Fruit fly (Drosophila melanogaster): ENCODE measurements around the gene CG1662.

CG1662 gene

DNA sequence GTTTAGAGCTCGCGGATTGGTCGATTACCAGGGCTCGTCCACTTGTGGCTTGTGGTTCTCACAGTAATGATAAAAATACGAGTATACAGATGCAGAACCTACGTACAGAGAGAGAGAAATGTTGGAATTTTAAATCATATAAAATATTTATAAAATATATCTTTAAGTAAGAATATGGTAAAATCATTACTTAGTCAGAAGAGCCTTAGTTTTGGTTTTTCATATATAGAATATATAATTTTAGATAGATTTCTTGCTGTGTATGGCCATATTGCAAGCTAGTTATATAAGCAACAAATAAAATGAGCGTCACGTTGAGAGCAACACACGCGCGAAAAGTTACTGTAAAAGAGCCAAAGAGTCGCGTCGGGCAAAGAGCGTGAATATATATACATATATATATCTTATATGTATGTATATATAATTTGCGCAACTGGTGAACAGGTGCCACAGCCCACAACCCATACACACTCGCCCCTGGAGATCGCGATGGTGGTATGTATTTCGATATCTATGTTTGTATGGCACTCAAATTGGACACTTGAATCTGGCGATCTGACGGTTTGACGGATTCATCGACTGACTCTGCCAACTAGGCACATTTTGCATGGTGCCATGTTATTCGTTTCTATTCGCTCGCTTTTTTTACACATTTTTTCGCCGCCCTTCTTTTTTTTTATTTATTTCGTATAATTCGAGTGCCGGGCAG lies 3.3 kb downstream of the CG1662 start (continued):
- TF ChIP-seq Gug (GFP tag; IDR thresholded peaks at IDR 0.05), result no peak
- peak; percentile 68 for TF ChIP-seq CG9727 (GFP tag; optimal IDR thresholded peaks at IDR 0.05)
- peak; percentile 65 for TF ChIP-seq cwo (GFP tag; optimal IDR thresholded peaks at IDR 0.05)
- TF ChIP-seq CG17328 (GFP tag; IDR thresholded peaks at IDR 0.05), result 0 out of 2 replicates have a peak, but pooled peaks have one; percentile 28
- no peak for TF ChIP-seq chn (GFP tag; optimal IDR thresholded peaks at IDR 0.05)
- peak; percentile 66 for TF ChIP-seq dmrt99B (tag; optimal IDR thresholded peaks at IDR 0.05)
- TF ChIP-seq B-H1 (GFP tag; IDR thresholded peaks at IDR 0.05), result peak; percentile 40; the same call in 1 of the 3 replicates
- TF ChIP-seq Meics (GFP tag; optimal IDR thresholded peaks at IDR 0.05), result peak; percentile 85
- no peak for TF ChIP-seq croc (GFP tag; conservative IDR thresholded peaks at IDR 0.05)
- TF ChIP-seq CG15073 (GFP tag; optimal IDR thresholded peaks at IDR 0.05), result no peak
- TF ChIP-seq CG9215 (GFP tag; IDR thresholded peaks at IDR 0.05), result peak; percentile 50
- TF ChIP-seq CG10654 (GFP tag; optimal IDR thresholded peaks at IDR 0.05), result peak; percentile 2
- peak; percentile 75 for TF ChIP-seq CG11504 (tag; optimal IDR thresholded peaks at IDR 0.05)
- peak; percentile 57 for TF ChIP-seq CG13775 (GFP tag; optimal IDR thresholded peaks at IDR 0.05)
- peak; percentile 67; the same call in 1 of the 2 replicates for TF ChIP-seq MBD-R2 (GFP tag; IDR thresholded peaks at IDR 0.05)
- peak; percentile 55 for TF ChIP-seq esg (GFP tag; conservative IDR thresholded peaks at IDR 0.05)
- TF ChIP-seq Ptx1 (GFP tag; IDR thresholded peaks at IDR 0.05), result peak; percentile 77
- TF ChIP-seq CG33557 (GFP tag; optimal IDR thresholded peaks at IDR 0.05), result no peak
- no peak for TF ChIP-seq CG10565 (GFP tag; optimal IDR thresholded peaks at IDR 0.05)
- no peak for TF ChIP-seq CG8359 (GFP tag; optimal IDR thresholded peaks at IDR 0.05; ENCODE audit: borderline replicate concordance)
- no peak for TF ChIP-seq ftz-f1 (GFP tag; optimal IDR thresholded peaks at IDR 0.05)
- peak; percentile 22 for TF ChIP-seq CG8388 (GFP tag; optimal IDR thresholded peaks at IDR 0.05)
- TF ChIP-seq peb (GFP tag; IDR thresholded peaks at IDR 0.05), result no peak
- TF ChIP-seq YL-1 (GFP tag; optimal IDR thresholded peaks at IDR 0.05), result no peak
- TF ChIP-seq CG31365 (tag; optimal IDR thresholded peaks at IDR 0.05), result no peak
- TF ChIP-seq psq (GFP tag; optimal IDR thresholded peaks at IDR 0.05), result no peak
- TF ChIP-seq gsb (GFP tag; IDR thresholded peaks at IDR 0.05), result peak; percentile 58
- peak; percentile 68 for TF ChIP-seq Aef1 (GFP tag; IDR thresholded peaks at IDR 0.05)
- peak; percentile 70 for TF ChIP-seq stc (GFP tag; IDR thresholded peaks at IDR 0.05)
- TF ChIP-seq nom (GFP tag; optimal IDR thresholded peaks at IDR 0.05), result peak; percentile 21
- no peak for TF ChIP-seq sqz (GFP tag; optimal IDR thresholded peaks at IDR 0.05)
- no peak for TF ChIP-seq slou (GFP tag; optimal IDR thresholded peaks at IDR 0.05)
- TF ChIP-seq trh (GFP tag; optimal IDR thresholded peaks at IDR 0.05), result no peak
- TF ChIP-seq dati (GFP tag; IDR thresholded peaks at IDR 0.05), result no peak
- TF ChIP-seq mam (GFP tag; optimal IDR thresholded peaks at IDR 0.05), result no peak
- peak; percentile 85 for TF ChIP-seq al (GFP tag; IDR thresholded peaks at IDR 0.05)
- no peak for TF ChIP-seq btn (GFP tag; optimal IDR thresholded peaks at IDR 0.05)
- TF ChIP-seq dysf (GFP tag; IDR thresholded peaks at IDR 0.05), result peak; percentile 78; the same call in 2 of the 3 replicates
- no peak for TF ChIP-seq Scr (GFP tag; IDR thresholded peaks at IDR 0.05; ENCODE audit: partially characterized antibody)
- TF ChIP-seq lab (GFP tag; optimal IDR thresholded peaks at IDR 0.05), result peak; percentile 85
- TF ChIP-seq run (tag; optimal IDR thresholded peaks at IDR 0.05), result peak; percentile 9
- TF ChIP-seq sob (GFP tag; IDR thresholded peaks at IDR 0.05), result peak; percentile 74
- peak; percentile 59 for TF ChIP-seq CG2120 (GFP tag; optimal IDR thresholded peaks at IDR 0.05)
- no peak for TF ChIP-seq ci (GFP tag; IDR thresholded peaks at IDR 0.05)
- no peak for TF ChIP-seq sna (GFP tag; IDR thresholded peaks at IDR 0.05; ENCODE audit: partially characterized antibody)
- peak; percentile 65; the same call in 1 of the 3 replicates for TF ChIP-seq Mrtf (GFP tag; IDR thresholded peaks at IDR 0.05)
- TF ChIP-seq CkIIα-i1 (GFP tag; IDR thresholded peaks at IDR 0.05), result 0 out of 2 replicates have a peak, but pooled peaks have one; percentile 6
- no peak for TF ChIP-seq z (GFP tag; IDR thresholded peaks at IDR 0.05)
- peak; percentile 41 for TF ChIP-seq schlank (tag; optimal IDR thresholded peaks at IDR 0.05)
- no peak for TF ChIP-seq CG7963 (GFP tag; IDR thresholded peaks at IDR 0.05; ENCODE audit: partially characterized antibody)

Data from whole organism, embryonic.